Fruit fly (Drosophila melanogaster) whole organism, embryonic: Measurements from ENCODE around the gene rols.

Experiments
- Awh ChIP-seq: fragments of 200-800 bp; sonication (Bioruptor generic); IDR thresholded peaks from 2 replicates; pipeline ENCODE4, ENCODE4 v1.3.6; 2022; ENCODE audit warnings: missing biosample characterization, missing genetic modification characterization
- B-H2 ChIP-seq: fragments of 200-800 bp; sonication (Bioruptor generic); optimal IDR thresholded peaks from 2 replicates; lab custom pipeline; 2018; ENCODE audit warnings: missing biosample characterization, mild to moderate bottlenecking, missing genetic modification characterization
- CG10366 ChIP-seq: fragments of 200-800 bp; sonication (Bioruptor generic); IDR thresholded peaks from 2 replicates; pipeline ENCODE4 v1.3.6; 2022; ENCODE audit warnings: missing biosample characterization, missing genetic modification characterization
- CG11398 ChIP-seq: fragments of 200-800 bp; sonication (Bioruptor generic); optimal IDR thresholded peaks from 2 replicates; lab custom pipeline; 2016; ENCODE audit warnings: missing biosample characterization, missing genetic modification characterization
- CG11504 ChIP-seq: fragments of 200-800 bp; sonication (Bioruptor generic); optimal IDR thresholded peaks from 3 replicates; lab custom pipeline; 2019; ENCODE audit warnings: missing biosample characterization, mild to moderate bottlenecking, missing genetic modification characterization, moderate library complexity
- CG12299 ChIP-seq: fragments of 200-800 bp; sonication (Bioruptor generic); optimal IDR thresholded peaks from 2 replicates; lab custom pipeline; 2018; ENCODE audit warnings: missing biosample characterization, mild to moderate bottlenecking, missing genetic modification characterization
- CG12744 ChIP-seq: fragments of 200-800 bp; sonication (Bioruptor generic); optimal IDR thresholded peaks from 2 replicates; lab custom pipeline; 2016; ENCODE audit warnings: missing biosample characterization, missing genetic modification characterization
- CG12942 ChIP-seq: fragments of 200-800 bp; sonication (Bioruptor generic); optimal IDR thresholded peaks from 3 replicates; lab custom pipeline; 2016; ENCODE audit warnings: missing biosample characterization, missing genetic modification characterization
- CG14667 ChIP-seq: fragments of 200-800 bp; sonication (Bioruptor generic); IDR thresholded peaks from 2 replicates; pipeline ENCODE4 v1.3.6; 2022; ENCODE audit warnings: missing biosample characterization, missing genetic modification characterization
- CG15269 ChIP-seq: fragments of 200-800 bp; sonication (Bioruptor generic); optimal IDR thresholded peaks from 2 replicates; lab custom pipeline; 2018; ENCODE audit warnings: missing biosample characterization, mild to moderate bottlenecking, missing genetic modification characterization, moderate library complexity
- CG1529 ChIP-seq: fragments of 200-800 bp; sonication (Bioruptor generic); optimal IDR thresholded peaks from 3 replicates; lab custom pipeline; 2018; ENCODE audit warnings: missing biosample characterization, missing genetic modification characterization
- CG15479 ChIP-seq: fragments of 200-800 bp; sonication (Bioruptor generic); optimal IDR thresholded peaks from 3 replicates; lab custom pipeline; 2019; ENCODE audit warnings: missing biosample characterization, mild to moderate bottlenecking, missing genetic modification characterization, moderate library complexity
- CG18262 ChIP-seq: fragments of 200-800 bp; optimal IDR thresholded peaks from 3 replicates; lab custom pipeline; 2019; ENCODE audit warnings: missing biosample characterization, mild to moderate bottlenecking, missing genetic modification characterization, moderate library complexity
- CG2199 ChIP-seq: fragments of 200-800 bp; sonication (Bioruptor generic); IDR thresholded peaks from 3 replicates; pipeline ENCODE4 v1.3.6; 2022; ENCODE audit warnings: missing biosample characterization, missing genetic modification characterization
- CG2875 ChIP-seq: fragments of 200-800 bp; sonication (Bioruptor generic); optimal IDR thresholded peaks from 2 replicates; lab custom pipeline; 2017; ENCODE audit warnings: missing biosample characterization, mild to moderate bottlenecking, missing genetic modification characterization, missing genetic modification reagents
- CG30020 ChIP-seq: fragments of 200-800 bp; optimal IDR thresholded peaks from 2 replicates; lab custom pipeline; 2019; ENCODE audit warnings: missing biosample characterization, mild to moderate bottlenecking, missing genetic modification characterization, moderate library complexity
- CG4424 ChIP-seq: fragments of 200-800 bp; sonication (Bioruptor generic); optimal IDR thresholded peaks from 3 replicates; lab custom pipeline; 2016; ENCODE audit warnings: missing biosample characterization, missing genetic modification characterization
- CG8359 ChIP-seq: fragments of 200-800 bp; sonication (Bioruptor generic); optimal IDR thresholded peaks from 2 replicates; lab custom pipeline; 2017; ENCODE audit warnings: missing biosample characterization, mild to moderate bottlenecking, missing genetic modification characterization, borderline replicate concordance
- CTCF ChIP-seq: fragments of 200-800 bp; sonication (Bioruptor generic); optimal IDR thresholded peaks from 2 replicates; lab custom pipeline; 2017; ENCODE audit warnings: missing biosample characterization, mild to moderate bottlenecking, missing genetic modification characterization, moderate library complexity
- Doc3 ChIP-seq: fragments of 200-800 bp; sonication (Bioruptor generic); IDR thresholded peaks from 3 replicates; pipeline ENCODE4 v1.3.6; 2022; ENCODE audit warnings: missing biosample characterization, missing genetic modification characterization; ENCODE audit not compliant: partially characterized antibody
- Drgx ChIP-seq: fragments of 200-800 bp; sonication (Bioruptor generic); IDR thresholded peaks from 2 replicates; pipeline ENCODE4 v1.3.6; 2022; ENCODE audit warnings: missing biosample characterization, missing genetic modification characterization
- HLH4C ChIP-seq: fragments of 200-800 bp; sonication (Bioruptor generic); IDR thresholded peaks from 3 replicates; pipeline ENCODE4 v1.3.6; 2022; ENCODE audit warnings: missing biosample characterization, missing genetic modification characterization; ENCODE audit not compliant: partially characterized antibody
- Lim3 ChIP-seq: fragments of 200-800 bp; sonication (Bioruptor generic); IDR thresholded peaks from 2 replicates; pipeline ENCODE4 v1.3.6; 2022; ENCODE audit warnings: missing biosample characterization, missing genetic modification characterization
- Taf1 ChIP-seq: fragments of 200-800 bp; sonication (Bioruptor generic); IDR thresholded peaks from 2 replicates; pipeline ENCODE4 v1.3.6; 2022; ENCODE audit warnings: missing biosample characterization, missing genetic modification characterization
- al ChIP-seq: fragments of 200-800 bp; sonication (Bioruptor generic); IDR thresholded peaks from 2 replicates; pipeline ENCODE4 v1.3.6; 2022; ENCODE audit warnings: missing biosample characterization, missing genetic modification characterization
- ase ChIP-seq: fragments of 200-800 bp; sonication (Bioruptor generic); IDR thresholded peaks from 3 replicates; pipeline ENCODE4 v1.3.6; 2022; ENCODE audit warnings: missing biosample characterization, missing genetic modification characterization
- corto ChIP-seq: fragments of 200-800 bp; sonication (Bioruptor generic); optimal IDR thresholded peaks from 2 replicates; lab custom pipeline; 2016; ENCODE audit warnings: missing biosample characterization, mild to moderate bottlenecking, missing genetic modification characterization, moderate library complexity
- crp ChIP-seq, 2 experiments: fragments of 200-800 bp; sonication (Bioruptor generic); optimal IDR thresholded peaks; 2 replicates in 1 of 2; 3 replicates in 1 of 2; lab custom pipeline; 2017; ENCODE audit warnings: missing biosample characterization in 2 of 2, missing genetic modification characterization in 2 of 2, mild to moderate bottlenecking in 1 of 2, moderate library complexity in 1 of 2
- ham ChIP-seq: fragments of 200-800 bp; sonication (Bioruptor generic); IDR thresholded peaks from 2 replicates; pipeline ENCODE4 v1.3.6; 2022; ENCODE audit warnings: missing biosample characterization, missing genetic modification characterization
- jumu ChIP-seq: fragments of 200-800 bp; sonication (Bioruptor generic); optimal IDR thresholded peaks from 3 replicates; lab custom pipeline; 2016; ENCODE audit warnings: missing biosample characterization, missing genetic modification characterization
- lbe ChIP-seq: fragments of 200-800 bp; sonication (Bioruptor generic); optimal IDR thresholded peaks from 2 replicates; lab custom pipeline; 2016; ENCODE audit warnings: missing biosample characterization, mild to moderate bottlenecking, missing genetic modification characterization
- maf-S ChIP-seq: fragments of 200-800 bp; sonication (Bioruptor generic); optimal IDR thresholded peaks from 2 replicates; lab custom pipeline; 2016; ENCODE audit warnings: missing biosample characterization, missing genetic modification characterization
- nerfin-2 ChIP-seq: fragments of 200-800 bp; sonication (Bioruptor generic); IDR thresholded peaks from 2 replicates; pipeline ENCODE4 v1.3.6; 2022; ENCODE audit warnings: missing biosample characterization, missing genetic modification characterization; ENCODE audit not compliant: partially characterized antibody
- nom ChIP-seq: fragments of 200-800 bp; sonication (Bioruptor generic); optimal IDR thresholded peaks from 2 replicates; lab custom pipeline; 2017; ENCODE audit warnings: missing biosample characterization, missing genetic modification characterization, mild to moderate bottlenecking, moderate library complexity, missing genetic modification reagents
- p53 ChIP-seq: fragments of 200-800 bp; sonication (Bioruptor generic); optimal IDR thresholded peaks from 2 replicates; lab custom pipeline; 2016; ENCODE audit warnings: missing biosample characterization, missing genetic modification characterization
- pb ChIP-seq: fragments of 200-800 bp; sonication (Bioruptor generic); optimal IDR thresholded peaks from 3 replicates; lab custom pipeline; 2016; ENCODE audit warnings: missing biosample characterization, missing genetic modification characterization
- salm ChIP-seq: fragments of 200-800 bp; sonication (Bioruptor generic); optimal IDR thresholded peaks from 2 replicates; lab custom pipeline; 2018; ENCODE audit warnings: missing biosample characterization, mild to moderate bottlenecking, missing genetic modification characterization
- sim ChIP-seq: fragments of 200-800 bp; sonication (Bioruptor generic); IDR thresholded peaks from 2 replicates; pipeline ENCODE4 v1.3.6; 2022; ENCODE audit warnings: missing biosample characterization, missing genetic modification characterization
- tap ChIP-seq: fragments of 200-800 bp; optimal IDR thresholded peaks from 3 replicates; lab custom pipeline; 2019; ENCODE audit warnings: missing biosample characterization, mild to moderate bottlenecking, missing genetic modification characterization, moderate library complexity
- vvl ChIP-seq: fragments of 200-800 bp; sonication (Bioruptor generic); IDR thresholded peaks from 2 replicates; pipeline ENCODE4 v1.3.6; 2022; ENCODE audit warnings: missing biosample characterization, missing genetic modification characterization

rols gene

DNA sequence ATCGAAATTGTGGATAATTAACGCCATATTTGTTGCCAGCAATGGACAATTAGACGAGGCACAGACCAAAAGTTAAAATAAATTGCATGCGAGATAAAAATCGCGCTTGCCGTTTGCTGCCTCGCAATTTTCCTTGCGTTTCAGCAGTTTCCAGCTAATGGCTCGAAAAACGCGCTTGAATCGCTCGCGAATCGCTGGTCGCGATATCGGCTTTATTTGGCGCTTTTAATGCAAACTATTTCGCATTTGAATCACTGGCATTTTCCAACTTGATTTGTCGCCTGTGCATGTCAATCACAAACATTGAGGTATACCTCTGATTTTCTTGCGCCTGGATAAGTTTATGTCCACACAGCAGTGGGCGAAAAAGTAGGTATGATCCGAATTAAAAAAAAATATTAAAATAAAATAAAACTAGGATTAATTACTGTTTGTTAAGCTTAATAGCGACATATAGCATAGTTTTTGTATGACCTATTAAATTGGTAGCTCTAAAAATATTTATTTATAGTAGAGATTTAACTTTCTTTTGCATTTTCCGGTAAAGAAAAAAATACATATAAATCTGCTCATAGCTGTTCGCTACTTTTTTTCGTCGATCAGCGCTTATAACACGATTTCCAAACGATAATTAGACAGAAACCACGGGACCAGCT is 41.4 kb downstream of the rols start (continued):
- TF ChIP-seq B-H2 (GFP tag; lab: Kevin White, UChicago) (no peak), Doc3 (GFP tag; lab: Robert Waterston, UW) (no peak), Lim3 (no peak), nom (no peak), Taf1 (no peak), CG15269 (no peak), CG12942 (GFP tag; lab: Kevin White, UChicago) (no peak), ase (GFP tag; lab: Robert Waterston, UW) (no peak), CG4424 (GFP tag; lab: Kevin White, UChicago) (no peak), ham (GFP tag; lab: Robert Waterston, UW) (no peak), CG2875 (GFP tag; lab: Kevin White, UChicago) (no peak), pb (GFP tag; lab: Kevin White, UChicago) (no peak), nerfin-2 (GFP tag; lab: Robert Waterston, UW) (no peak), CG11504 (tag; lab: Kevin White, UChicago) (peak; percentile 41), CG18262 (peak; percentile 18), CG11398 (GFP tag; lab: Kevin White, UChicago) (no peak)

DNA sequence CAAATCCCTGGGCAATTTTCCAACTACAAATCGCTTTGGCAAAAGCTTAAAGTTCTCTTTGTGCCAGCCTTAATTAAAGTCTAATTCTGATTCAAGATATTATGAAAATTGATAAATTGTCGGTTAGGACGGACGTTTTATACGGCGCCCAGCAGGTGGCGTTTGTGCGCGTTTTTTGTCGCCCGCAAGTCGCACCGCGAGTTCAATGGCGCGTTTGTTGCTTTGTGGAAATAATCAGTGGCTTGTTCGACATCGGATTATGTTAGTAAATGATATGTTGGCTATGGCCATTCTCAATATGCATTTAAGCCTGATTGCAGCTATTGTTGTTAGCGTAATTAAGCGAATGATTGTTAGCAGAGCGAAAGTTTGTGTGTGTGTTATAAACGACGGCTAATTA is 42.8 kb downstream of the rols start:
- TF ChIP-seq CG15479 (GFP tag; lab: Kevin White, UChicago) (no peak), crp (GFP tag; optimal IDR thresholded peaks at IDR 0.05; lab: Kevin White, UChicago) (no peak), CG12299 (tag; lab: Kevin White, UChicago) (no peak), CG2199 (peak; percentile 98), CG1529 (GFP tag; lab: Kevin White, UChicago) (no peak), jumu (GFP tag; lab: Kevin White, UChicago) (no peak), sim (GFP tag; lab: Robert Waterston, UW) (no peak), p53 (GFP tag; lab: Kevin White, UChicago) (no peak), CG8359 (peak; percentile 99), CG12744 (GFP tag; lab: Kevin White, UChicago) (no peak), Awh (GFP tag; lab: Robert Waterston, UW) (peak; percentile 58; the same call in 1 of the 2 replicates), CTCF (GFP tag; lab: Kevin White, UChicago) (peak; percentile 88)

DNA sequence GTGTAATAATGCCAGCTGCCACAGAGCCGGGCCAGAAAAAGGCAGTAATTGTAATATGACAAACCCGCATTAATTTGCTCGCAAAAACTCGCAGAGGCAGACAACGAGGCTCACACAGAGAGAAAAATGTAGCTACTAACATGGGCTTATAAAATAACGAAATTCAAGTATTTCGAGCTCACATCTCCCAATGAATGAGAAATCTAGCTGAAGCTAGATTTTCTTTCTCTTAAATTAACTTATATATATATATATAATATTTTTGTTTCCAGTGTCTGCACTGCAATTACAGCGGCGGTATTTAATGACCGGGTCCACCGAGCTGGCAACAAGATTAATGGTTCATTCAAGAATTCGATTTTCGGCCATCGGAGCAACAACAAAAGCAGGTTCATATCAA is 48.5 kb downstream of the rols start:
- TF ChIP-seq maf-S (GFP tag; lab: Kevin White, UChicago), result no peak
- TF ChIP-seq salm (tag; lab: Kevin White, UChicago), result no peak
- no peak for TF ChIP-seq CG14667
- peak; percentile 10 for TF ChIP-seq corto
- TF ChIP-seq lbe (GFP tag; lab: Kevin White, UChicago), result peak; percentile 54
- no peak for TF ChIP-seq CG30020 (tag; lab: Kevin White, UChicago)
- TF ChIP-seq vvl (GFP tag; lab: Robert Waterston, UW), result no peak
- TF ChIP-seq al, result no peak
- no peak for TF ChIP-seq CG10366 (GFP tag; lab: Robert Waterston, UW)
- TF ChIP-seq tap (tag; lab: Kevin White, UChicago), result no peak
- TF ChIP-seq Drgx (GFP tag; lab: Robert Waterston, UW), result peak; percentile 71
- TF ChIP-seq HLH4C (GFP tag; lab: Robert Waterston, UW), result no peak
